Fruit fly (Drosophila melanogaster) whole organism, wandering third instar larva: ENCODE results near the gene Atg14.

Experiments
- Abd-B ChIP-seq: fragments of >200 bp; optimal IDR thresholded peaks from 2 replicates; lab custom pipeline; 2017; ENCODE audit warnings: missing biosample characterization, missing genetic modification characterization
- CG32264 ChIP-seq: fragments of 200-800 bp; sonication (Bioruptor generic); optimal IDR thresholded peaks from 2 replicates; lab custom pipeline; 2016; ENCODE audit warnings: missing biosample characterization, missing genetic modification characterization
- CG9705 ChIP-seq: fragments of 200-800 bp; sonication (Bioruptor generic); optimal IDR thresholded peaks from 2 replicates; lab custom pipeline; 2018; ENCODE audit warnings: missing biosample characterization, mild to moderate bottlenecking, missing genetic modification characterization
- CrebA ChIP-seq: fragments of 200-800 bp; sonication (Bioruptor generic); optimal IDR thresholded peaks from 2 replicates; lab custom pipeline; 2016; ENCODE audit warnings: missing biosample characterization, mild to moderate bottlenecking, missing genetic modification characterization, borderline replicate concordance
- Dfd ChIP-seq: fragments of >200 bp; optimal IDR thresholded peaks from 2 replicates; lab custom pipeline; 2017; ENCODE audit warnings: missing biosample characterization, missing genetic modification characterization
- Dif ChIP-seq: fragments of 200-275, 200-300 bp; sonication (Bioruptor generic); optimal IDR thresholded peaks from 2 replicates; lab custom pipeline; 2018; ENCODE audit warnings: missing biosample characterization, missing genetic modification characterization; ENCODE audit not compliant: partially characterized antibody
- GATAd ChIP-seq: sonication (Bioruptor generic); optimal IDR thresholded peaks from 2 replicates; lab custom pipeline; 2016; ENCODE audit warnings: missing biosample characterization, missing genetic modification characterization
- HLH106 ChIP-seq: fragments of 200-800 bp; optimal IDR thresholded peaks from 3 replicates; lab custom pipeline; 2019; ENCODE audit warnings: missing biosample characterization, mild to moderate bottlenecking, missing genetic modification characterization, moderate library complexity
- Hnf4 ChIP-seq: fragments of 200-800 bp; sonication (Bioruptor generic); optimal IDR thresholded peaks from 2 replicates; lab custom pipeline; 2016; ENCODE audit warnings: missing biosample characterization, mild to moderate bottlenecking, missing genetic modification characterization
- Hr78 ChIP-seq: fragments of >200 bp; optimal IDR thresholded peaks from 2 replicates; lab custom pipeline; 2017; ENCODE audit warnings: missing biosample characterization, missing genetic modification characterization
- Hr83 ChIP-seq: fragments of 200-300 bp; sonication (Bioruptor generic); optimal IDR thresholded peaks from 2 replicates; lab custom pipeline; 2016; ENCODE audit warnings: missing biosample characterization, mild to moderate bottlenecking, missing genetic modification characterization, moderate library complexity; ENCODE audit not compliant: poor library complexity, severe bottlenecking
- Jra ChIP-seq: sonication (Bioruptor generic); optimal IDR thresholded peaks from 2 replicates; lab custom pipeline; 2016; ENCODE audit warnings: missing biosample characterization, missing genetic modification characterization
- Mio ChIP-seq: sonication (Bioruptor generic); optimal IDR thresholded peaks from 2 replicates; lab custom pipeline; 2016; ENCODE audit warnings: missing biosample characterization, missing genetic modification characterization
- Myc ChIP-seq: fragments of >200 bp; optimal IDR thresholded peaks from 2 replicates; lab custom pipeline; 2017
- N ChIP-seq: fragments of >200 bp; optimal IDR thresholded peaks from 2 replicates; lab custom pipeline; 2018; ENCODE audit warnings: missing biosample characterization, missing external identifiers, missing genetic modification characterization
- OdsH ChIP-seq: fragments of 200-800 bp; sonication (Bioruptor generic); optimal IDR thresholded peaks from 2 replicates; lab custom pipeline; 2016; ENCODE audit warnings: missing biosample characterization, mild to moderate bottlenecking, missing genetic modification characterization
- Rel ChIP-seq, 2 experiments: fragments of 200-800 bp; sonication (Bioruptor generic) in 1 of 2; optimal IDR thresholded peaks; 2 replicates in 1 of 2; 3 replicates in 1 of 2; lab custom pipeline; 2016 to 2019; ENCODE audit warnings: mild to moderate bottlenecking in 2 of 2, missing biosample characterization in 2 of 2, missing genetic modification characterization in 2 of 2, moderate library complexity in 1 of 2
- Sp1 ChIP-seq: fragments of 200-800 bp; sonication (Bioruptor generic); optimal IDR thresholded peaks from 3 replicates; lab custom pipeline; 2019; ENCODE audit warnings: missing biosample characterization, mild to moderate bottlenecking, missing genetic modification characterization, moderate library complexity
- Vsx2 ChIP-seq: fragments of 200-300, 225-300 bp; sonication (Bioruptor generic); optimal IDR thresholded peaks from 2 replicates; lab custom pipeline; 2018; ENCODE audit warnings: missing biosample characterization, missing genetic modification characterization; ENCODE audit not compliant: partially characterized antibody
- br ChIP-seq: fragments of 200-800 bp; sonication (Bioruptor generic); optimal IDR thresholded peaks from 2 replicates; lab custom pipeline; 2016; ENCODE audit warnings: missing biosample characterization, missing genetic modification characterization
- brk ChIP-seq: fragments of 200-800 bp; sonication (Bioruptor generic); optimal IDR thresholded peaks from 2 replicates; lab custom pipeline; 2016; ENCODE audit warnings: missing biosample characterization, mild to moderate bottlenecking, missing genetic modification characterization
- dl ChIP-seq, 2 experiments: fragments of 175-275, 200-275 bp in 1 of 2; fragments of 200-275 bp in 1 of 2; sonication (Bioruptor generic); optimal IDR thresholded peaks; lab custom pipeline; 2018; ENCODE audit warnings: mild to moderate bottlenecking in 2 of 2, missing biosample characterization in 2 of 2, missing genetic modification characterization in 2 of 2, moderate library complexity in 2 of 2; ENCODE audit not compliant: partially characterized antibody in 2 of 2, insufficient read depth in 1 of 2
- dmrt93B ChIP-seq: fragments of 200-800 bp; sonication (Bioruptor generic); optimal IDR thresholded peaks from 2 replicates; lab custom pipeline; 2018; ENCODE audit warnings: missing biosample characterization, mild to moderate bottlenecking, missing genetic modification characterization
- dsf ChIP-seq: sonication (Bioruptor generic); optimal IDR thresholded peaks from 2 replicates; lab custom pipeline; 2016; ENCODE audit warnings: missing biosample characterization, missing genetic modification characterization, borderline replicate concordance
- ey ChIP-seq: fragments of 200-800 bp; sonication (Bioruptor generic); optimal IDR thresholded peaks from 2 replicates; lab custom pipeline; 2016; ENCODE audit warnings: missing biosample characterization, missing genetic modification characterization
- foxo ChIP-seq, 2 experiments: fragments of 200-800 bp; sonication (Bioruptor generic); optimal IDR thresholded peaks; 2 replicates in 1 of 2; 3 replicates in 1 of 2; lab custom pipeline; 2016 to 2017; ENCODE audit warnings: missing biosample characterization in 2 of 2, missing genetic modification characterization in 2 of 2
- fru ChIP-seq: fragments of 200-800 bp; sonication (Bioruptor generic); optimal IDR thresholded peaks from 3 replicates; lab custom pipeline; 2016; ENCODE audit warnings: missing biosample characterization, mild to moderate bottlenecking, missing genetic modification characterization
- h ChIP-seq: fragments of 200-800 bp; sonication (Bioruptor generic); optimal IDR thresholded peaks from 3 replicates; lab custom pipeline; 2016; ENCODE audit warnings: missing biosample characterization, mild to moderate bottlenecking, missing genetic modification characterization
- jim ChIP-seq: fragments of 175-275, 200-325 bp; sonication (Bioruptor generic); optimal IDR thresholded peaks from 2 replicates; lab custom pipeline; 2016; ENCODE audit warnings: missing biosample characterization, mild to moderate bottlenecking, missing genetic modification characterization
- lola ChIP-seq: fragments of >200 bp; optimal IDR thresholded peaks from 2 replicates; lab custom pipeline; 2017; ENCODE audit warnings: missing biosample characterization, missing genetic modification characterization
- pan ChIP-seq: fragments of >200 bp; optimal IDR thresholded peaks from 2 replicates; lab custom pipeline; 2017
- psq ChIP-seq: fragments of 200-800 bp; sonication (Bioruptor generic); optimal IDR thresholded peaks from 3 replicates; lab custom pipeline; 2017; ENCODE audit warnings: missing biosample characterization, mild to moderate bottlenecking, missing genetic modification characterization, moderate library complexity
- rgr ChIP-seq: fragments of 200-800 bp; sonication (Bioruptor generic); optimal IDR thresholded peaks from 3 replicates; lab custom pipeline; 2016; ENCODE audit warnings: missing biosample characterization, mild to moderate bottlenecking, missing genetic modification characterization
- sage ChIP-seq: fragments of 200-800 bp; sonication (Bioruptor generic); optimal IDR thresholded peaks from 2 replicates; lab custom pipeline; 2016; ENCODE audit warnings: missing biosample characterization, mild to moderate bottlenecking, missing genetic modification characterization
- sv ChIP-seq: fragments of 200-800 bp; sonication (Bioruptor generic); optimal IDR thresholded peaks from 3 replicates; lab custom pipeline; 2016; ENCODE audit warnings: missing biosample characterization, missing genetic modification characterization
- tai ChIP-seq: sonication (Bioruptor generic); optimal IDR thresholded peaks from 2 replicates; lab custom pipeline; 2016; ENCODE audit warnings: missing biosample characterization, missing genetic modification characterization
- usp ChIP-seq: fragments of >200 bp; optimal IDR thresholded peaks from 2 replicates; lab custom pipeline; 2017; ENCODE audit warnings: missing biosample characterization, missing genetic modification characterization
- woc ChIP-seq: sonication (Bioruptor generic); optimal IDR thresholded peaks from 2 replicates; lab custom pipeline; 2016; ENCODE audit warnings: missing biosample characterization, mild to moderate bottlenecking, missing genetic modification characterization

Atg14 gene

dm6 chr3R:29148072-29148471 is 31.9 kb downstream of the Atg14 start, which contains the start of the genes CG11882 and Pglym78:
Gene CG11882 (minus strand): TSS chr3R:29148172.
Gene Pglym78 (plus strand): TSS chr3R:29148248.
- TF ChIP-seq h (GFP tag; lab: Kevin White, UChicago) (no peak), CG9705 (no peak), foxo (GFP tag; optimal IDR thresholded peaks at IDR 0.05; lab: Kevin White, UChicago) (peak in 1 of 2 experiments; percentile 73), psq (GFP tag; lab: Kevin White, UChicago) (peak; percentile 26), GATAd (GFP tag; lab: Kevin White, UChicago) (no peak), pan (lab: Kevin White, UChicago) (no peak), dl (GFP tag; optimal IDR thresholded peaks at IDR 0.05; lab: Kevin White, UChicago; ENCODE audit: insufficient read depth in 1 of 2, partially characterized antibody in 2 of 2) (peak in 1 of 2 experiments; percentile 40), Hnf4 (GFP tag; lab: Kevin White, UChicago) (no peak), Mio (GFP tag; lab: Kevin White, UChicago) (no peak), N (no peak), Myc (lab: Kevin White, UChicago) (no peak), woc (no peak), Sp1 (GFP tag; lab: Kevin White, UChicago) (peak; percentile 30), ey (GFP tag; lab: Kevin White, UChicago) (peak; percentile 43), CG32264 (GFP tag; lab: Kevin White, UChicago) (no peak), usp (no peak), lola (GFP tag; lab: Kevin White, UChicago) (no peak), Rel (GFP tag; optimal IDR thresholded peaks at IDR 0.05; lab: Kevin White, UChicago) (no peak), Rel (tag; optimal IDR thresholded peaks at IDR 0.05; lab: Kevin White, UChicago) (peak; percentile 80), rgr (peak; percentile 51), OdsH (peak; percentile 38), dmrt93B (GFP tag; lab: Kevin White, UChicago) (no peak), fru (GFP tag; lab: Kevin White, UChicago) (no peak), HLH106 (tag; lab: Kevin White, UChicago) (peak; percentile 1), dsf (no peak), Hr83 (GFP tag; lab: Kevin White, UChicago) (peak; percentile 80), Jra (GFP tag; lab: Kevin White, UChicago) (no peak), Vsx2 (GFP tag; lab: Kevin White, UChicago) (no peak), sage (GFP tag; lab: Kevin White, UChicago) (no peak), Dif (GFP tag; lab: Kevin White, UChicago) (peak; percentile 13), Abd-B (GFP tag; lab: Kevin White, UChicago) (no peak), sv (GFP tag; lab: Kevin White, UChicago) (peak; percentile 19), tai (no peak), brk (GFP tag; lab: Kevin White, UChicago) (no peak), br (GFP tag; lab: Kevin White, UChicago) (no peak), CrebA (GFP tag; lab: Kevin White, UChicago) (no peak)
- TF ChIP-seq, all 38 proteins: peak for 12

DNA sequence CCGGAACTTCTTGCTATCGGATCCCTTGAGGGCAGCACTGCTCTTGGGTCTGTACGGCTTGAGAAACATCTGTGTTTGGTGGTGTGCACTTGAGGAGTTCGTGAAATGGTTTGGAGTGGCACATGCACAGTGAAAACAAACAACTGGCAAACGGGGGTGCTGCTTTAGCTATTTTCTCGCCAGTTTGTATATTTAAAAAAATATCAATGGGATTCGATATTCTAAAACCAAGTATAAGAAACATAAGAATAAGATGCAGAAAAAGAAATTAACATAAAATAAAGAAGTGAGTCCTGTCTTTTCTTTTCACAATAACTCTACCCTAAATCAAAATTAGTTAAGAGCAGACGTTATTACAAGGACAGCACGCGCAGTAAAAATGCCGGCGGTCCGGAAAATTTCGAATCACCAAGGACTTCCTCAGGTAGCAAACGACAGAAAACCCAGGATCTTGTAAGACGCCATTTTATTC is 35.5 kb downstream of the Atg14 start, which contains the start of gene eIF2D:
TSS of gene eIF2D (minus strand) at position 174 of the 472 bp plus-strand sequence.
- TF ChIP-seq brk (GFP tag; lab: Kevin White, UChicago) (no peak), Hnf4 (GFP tag; lab: Kevin White, UChicago) (no peak), Mio (GFP tag; lab: Kevin White, UChicago) (no peak), dsf (no peak), usp (no peak), rgr (peak; percentile 64), CG32264 (GFP tag; lab: Kevin White, UChicago) (no peak), OdsH (peak; percentile 36), br (GFP tag; lab: Kevin White, UChicago) (no peak), Jra (GFP tag; lab: Kevin White, UChicago) (no peak), Abd-B (GFP tag; lab: Kevin White, UChicago) (no peak), lola (GFP tag; lab: Kevin White, UChicago) (no peak), dmrt93B (GFP tag; lab: Kevin White, UChicago) (no peak), woc (no peak), ey (GFP tag; lab: Kevin White, UChicago) (peak; percentile 57), N (no peak), CrebA (GFP tag; lab: Kevin White, UChicago) (no peak), jim (no peak), sage (GFP tag; lab: Kevin White, UChicago) (no peak), h (GFP tag; lab: Kevin White, UChicago) (peak; percentile 63), Hr78 (no peak), Vsx2 (GFP tag; lab: Kevin White, UChicago) (no peak), Rel (GFP tag; optimal IDR thresholded peaks at IDR 0.05; lab: Kevin White, UChicago) (no peak), Rel (tag; optimal IDR thresholded peaks at IDR 0.05; lab: Kevin White, UChicago) (peak; percentile 22), Dfd (GFP tag; lab: Kevin White, UChicago) (no peak), dl (GFP tag; optimal IDR thresholded peaks at IDR 0.05; lab: Kevin White, UChicago; ENCODE audit: insufficient read depth in 1 of 2, partially characterized antibody in 2 of 2) (no peak), GATAd (GFP tag; lab: Kevin White, UChicago) (no peak), foxo (GFP tag; optimal IDR thresholded peaks at IDR 0.05; lab: Kevin White, UChicago) (peak in 1 of 2 experiments; percentile 65), tai (no peak), CG9705 (peak; percentile 37), Sp1 (GFP tag; lab: Kevin White, UChicago) (peak; percentile 41), pan (lab: Kevin White, UChicago) (no peak), sv (GFP tag; lab: Kevin White, UChicago) (peak; percentile 5), psq (GFP tag; lab: Kevin White, UChicago) (peak; percentile 14), HLH106 (tag; lab: Kevin White, UChicago) (peak; percentile 69), fru (GFP tag; lab: Kevin White, UChicago) (no peak), Hr83 (GFP tag; lab: Kevin White, UChicago) (no peak), Dif (GFP tag; lab: Kevin White, UChicago) (no peak), Myc (lab: Kevin White, UChicago) (peak; percentile 78)
